Fruit fly (Drosophila melanogaster) S2 (cell line): ENCODE data around the gene CG44044.

ENCODE experiments used
- CG8478 ChIP-seq: fragments of >200 bp; optimal IDR thresholded peaks from 2 replicates; lab custom pipeline; 2018
- CTCF ChIP-seq, 2 experiments: fragments of >200 bp; optimal IDR thresholded peaks; 2 replicates each; lab custom pipeline; 2018

- no peak for TF ChIP-seq CTCF (optimal IDR thresholded peaks at IDR 0.05; lab: Kevin White, UChicago)
- no peak for TF ChIP-seq CG8478 (lab: Kevin White, UChicago)
Observed at dm6 chr3R:16274534-16274933, 47.1 kb upstream of the CG44044 start.
